Fruit fly (Drosophila melanogaster): Measurements from ENCODE around the gene CG42590.
A peak's percentile ranks its signal among the peaks of the same experiment; 100 is the strongest.

The CG42590 gene

dm6 chr3L:8091650-8092068 is 22.6 kb upstream of the CG42590 start, which contains the start of gene CG7565 (continued):
- TF ChIP-seq CG11504 (tag; optimal IDR thresholded peaks at IDR 0.05) (no peak), CG34224 (GFP tag; IDR thresholded peaks at IDR 0.05; ENCODE audit: partially characterized antibody) (peak; percentile 70; the same call in 2 of the 3 replicates), da (GFP tag; optimal IDR thresholded peaks at IDR 0.05) (no peak), pzg (GFP tag; optimal IDR thresholded peaks at IDR 0.05) (peak; percentile 81), Mrtf (GFP tag; IDR thresholded peaks at IDR 0.05) (no peak), CG7963 (GFP tag; IDR thresholded peaks at IDR 0.05; ENCODE audit: partially characterized antibody) (no peak), kni (GFP tag; optimal IDR thresholded peaks at IDR 0.05) (peak; percentile 42), CG14710 (tag; optimal IDR thresholded peaks at IDR 0.05) (peak; percentile 55), CG10366 (GFP tag; IDR thresholded peaks at IDR 0.05) (no peak), kah (GFP tag; optimal IDR thresholded peaks at IDR 0.05) (peak; percentile 9), CG10565 (GFP tag; optimal IDR thresholded peaks at IDR 0.05) (no peak), Med (GFP tag) (peak; percentile 96), Hey (tag; optimal IDR thresholded peaks at IDR 0.05) (no peak), Dad (GFP tag; optimal IDR thresholded peaks at IDR 0.05) (peak; percentile 26), btn (GFP tag; optimal IDR thresholded peaks at IDR 0.05) (no peak), CG8089 (GFP tag; optimal IDR thresholded peaks at IDR 0.05) (peak; percentile 17), nom (GFP tag; optimal IDR thresholded peaks at IDR 0.05) (no peak), unpg (GFP tag; optimal IDR thresholded peaks at IDR 0.05) (peak; percentile 24), Adf1 (GFP tag; IDR thresholded peaks at IDR 0.05) (peak; percentile 42; the same call in 1 of the 2 replicates), H2.0 (GFP tag; IDR thresholded peaks at IDR 0.05) (no peak), CG9932 (GFP tag; IDR thresholded peaks at IDR 0.05) (peak; percentile 56), Hr78 (GFP tag; optimal IDR thresholded peaks at IDR 0.05) (no peak), Atf3 (GFP tag; optimal IDR thresholded peaks at IDR 0.05) (no peak), CG16779 (GFP tag; IDR thresholded peaks at IDR 0.05) (no peak), grau (tag; optimal IDR thresholded peaks at IDR 0.05) (peak; percentile 42), wor (GFP tag; IDR thresholded peaks at IDR 0.05) (no peak), ham (GFP tag; IDR thresholded peaks at IDR 0.05) (no peak), tx (GFP tag; optimal IDR thresholded peaks at IDR 0.05) (peak; percentile 33), CG10462 (GFP tag; optimal IDR thresholded peaks at IDR 0.05) (peak; percentile 43), hth (optimal IDR thresholded peaks at IDR 0.05) (no peak), CkIIα-i1 (GFP tag; IDR thresholded peaks at IDR 0.05) (no peak), Vsx1 (GFP tag; optimal IDR thresholded peaks at IDR 0.05) (peak; percentile 40), ase (GFP tag; IDR thresholded peaks at IDR 0.05) (no peak), CG14050 (GFP tag; IDR thresholded peaks at IDR 0.05) (no peak), lilli (GFP tag; optimal IDR thresholded peaks at IDR 0.05) (peak; percentile 60), dysf (GFP tag; IDR thresholded peaks at IDR 0.05) (no peak), pfk (GFP tag; optimal IDR thresholded peaks at IDR 0.05) (peak; percentile 39), disco-r (GFP tag; optimal IDR thresholded peaks at IDR 0.05) (no peak), Rx (GFP tag; IDR thresholded peaks at IDR 0.05) (no peak), CG1603 (tag; optimal IDR thresholded peaks at IDR 0.05) (peak; percentile 69), br (optimal IDR thresholded peaks at IDR 0.05) (no peak), gro (GFP tag; optimal IDR thresholded peaks at IDR 0.05) (peak; percentile 87), D (optimal IDR thresholded peaks at IDR 0.05) (no peak), D (GFP tag; optimal IDR thresholded peaks at IDR 0.05) (no peak), exex (tag; optimal IDR thresholded peaks at IDR 0.05) (peak; percentile 90), mam (GFP tag; optimal IDR thresholded peaks at IDR 0.05) (peak; percentile 30), CG10209 (GFP tag; optimal IDR thresholded peaks at IDR 0.05) (peak; percentile 49), Doc3 (GFP tag; IDR thresholded peaks at IDR 0.05; ENCODE audit: partially characterized antibody) (peak; percentile 60; the same call in 1 of the 3 replicates), CG6791 (GFP tag; IDR thresholded peaks at IDR 0.05; ENCODE audit: partially characterized antibody) (peak; percentile 56; the same call in 1 of the 3 replicates), CG11085 (GFP tag; IDR thresholded peaks at IDR 0.05) (no peak), CG3281 (GFP tag; optimal IDR thresholded peaks at IDR 0.05) (peak; percentile 66), dan (GFP tag; IDR thresholded peaks at IDR 0.05) (no peak)

Data from whole organism, embryonic.